Worm (Caenorhabditis elegans): Measurements from ENCODE around the gene C33C12.4.

DNA sequence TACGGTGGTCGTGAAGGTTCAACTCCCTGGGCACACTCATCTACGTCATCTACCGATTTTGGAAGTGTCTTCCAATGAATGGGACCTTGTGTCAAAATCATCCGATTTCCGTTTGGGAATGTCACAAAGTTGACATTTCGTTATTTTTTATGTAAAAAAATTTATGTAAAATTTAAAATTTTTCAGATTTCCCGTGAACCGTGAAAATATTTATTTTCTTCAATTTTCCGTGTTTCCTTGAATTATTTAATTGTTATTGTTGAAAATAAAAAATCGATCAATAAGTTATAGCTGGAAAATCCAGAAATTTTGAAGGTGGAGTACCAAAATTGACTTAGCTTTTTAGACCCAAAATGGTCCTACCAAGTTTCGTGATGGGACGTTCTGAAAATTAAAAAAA, 30.7 kb downstream of the C33C12.4 start, which contains the start of gene hpo-7:
- TF ChIP-seq zag-1 (tag; optimal IDR thresholded peaks at IDR 0.05) (no peak), mdl-1 (tag; optimal IDR thresholded peaks at IDR 0.05) (no peak), nhr-10 (tag; optimal IDR thresholded peaks at IDR 0.05) (no peak), blmp-1 (tag; optimal IDR thresholded peaks at IDR 0.05; ENCODE audit: insufficient read depth) (no peak), fos-1 (tag; optimal IDR thresholded peaks at IDR 0.05) (no peak), nhr-12 (tag; optimal IDR thresholded peaks at IDR 0.05) (no peak), unc-62 (GFP tag; optimal IDR thresholded peaks at IDR 0.05) (no peak), F13H6.1 (tag; optimal IDR thresholded peaks at IDR 0.05) (no peak), nhr-11 (tag; optimal IDR thresholded peaks at IDR 0.05) (no peak)
